Worm (Caenorhabditis elegans) whole organism, late embryonic: ENCODE data around the gene K08F9.3.

Experiments used
- C08G9.2 ChIP-seq: sonication (generic microtip); optimal IDR thresholded peaks from 2 replicates; lab custom pipeline; 2016; ENCODE audit warnings: mild to moderate bottlenecking, missing genetic modification characterization, moderate library complexity, missing compliant biosample characterization
- C38D4.7 ChIP-seq: fragments of 200-800 bp; sonication (Bioruptor generic); optimal IDR thresholded peaks from 2 replicates; lab custom pipeline; 2018; ENCODE audit warnings: mild to moderate bottlenecking, missing genetic modification characterization, moderate library complexity, missing compliant biosample characterization
- F13H6.1 ChIP-seq: sonication (generic microtip); optimal IDR thresholded peaks from 2 replicates; lab custom pipeline; 2016; ENCODE audit warnings: missing genetic modification characterization, missing compliant biosample characterization
- K02D7.2 ChIP-seq: sonication (generic microtip); optimal IDR thresholded peaks from 2 replicates; lab custom pipeline; 2017; ENCODE audit warnings: mild to moderate bottlenecking, missing genetic modification characterization, missing compliant biosample characterization
- K09A11.1 ChIP-seq: sonication (generic microtip); optimal IDR thresholded peaks from 2 replicates; lab custom pipeline; 2017; ENCODE audit warnings: antibody characterized with exemption, mild to moderate bottlenecking, missing genetic modification characterization, missing compliant biosample characterization; ENCODE audit not compliant: insufficient read depth
- Y22D7AL.16 ChIP-seq: sonication (generic microtip); optimal IDR thresholded peaks from 2 replicates; lab custom pipeline; 2016; ENCODE audit warnings: missing genetic modification characterization, missing compliant biosample characterization
- ahr-1 ChIP-seq: sonication (generic microtip); optimal IDR thresholded peaks from 2 replicates; lab custom pipeline; 2016; ENCODE audit warnings: missing genetic modification characterization, missing compliant biosample characterization
- ama-1 ChIP-seq: fragments of 150-350 bp; optimal IDR thresholded peaks from 2 replicates; lab custom pipeline; 2014
- ceh-14 ChIP-seq: sonication (generic microtip); optimal IDR thresholded peaks from 2 replicates; lab custom pipeline; 2016; ENCODE audit warnings: missing genotype, missing genetic modification characterization, missing compliant biosample characterization
- ceh-19 ChIP-seq: fragments of 200-800 bp; sonication (Bioruptor generic); optimal IDR thresholded peaks from 2 replicates; lab custom pipeline; 2018; ENCODE audit warnings: mild to moderate bottlenecking, missing genetic modification characterization, missing compliant biosample characterization
- ceh-22 ChIP-seq: sonication (generic microtip); optimal IDR thresholded peaks from 2 replicates; lab custom pipeline; 2017; ENCODE audit warnings: missing biosample characterization, missing genetic modification characterization
- ceh-24 ChIP-seq: sonication (generic microtip); optimal IDR thresholded peaks from 2 replicates; lab custom pipeline; 2016; ENCODE audit warnings: mild to moderate bottlenecking, missing genetic modification characterization, missing compliant biosample characterization
- ceh-30 ChIP-seq: fragments of 150-350 bp; optimal IDR thresholded peaks from 2 replicates; lab custom pipeline; 2014; ENCODE audit warnings: missing biosample characterization, missing genetic modification characterization
- ceh-31 ChIP-seq: sonication (generic microtip); optimal IDR thresholded peaks from 2 replicates; lab custom pipeline; 2016; ENCODE audit warnings: missing genetic modification characterization, missing compliant biosample characterization
- ceh-48 ChIP-seq: sonication (generic microtip); optimal IDR thresholded peaks from 2 replicates; lab custom pipeline; 2016; ENCODE audit warnings: missing genetic modification characterization, inconsistent platforms, missing compliant biosample characterization
- ceh-6 ChIP-seq: fragments of 200-800 bp; sonication (Bioruptor generic); optimal IDR thresholded peaks from 2 replicates; lab custom pipeline; 2018; ENCODE audit warnings: mild to moderate bottlenecking, missing genetic modification characterization, missing compliant biosample characterization
- ceh-9 ChIP-seq: sonication (generic microtip); optimal IDR thresholded peaks from 2 replicates; lab custom pipeline; 2016; ENCODE audit warnings: mild to moderate bottlenecking, missing genetic modification characterization, inconsistent platforms, missing compliant biosample characterization
- che-1 ChIP-seq: sonication (generic microtip); optimal IDR thresholded peaks from 2 replicates; lab custom pipeline; 2016; ENCODE audit warnings: mild to moderate bottlenecking, missing genetic modification characterization, missing compliant biosample characterization
- dmd-4 ChIP-seq: sonication (generic microtip); optimal IDR thresholded peaks from 2 replicates; lab custom pipeline; 2016; ENCODE audit warnings: borderline replicate concordance, missing genetic modification characterization, missing compliant biosample characterization
- dve-1 ChIP-seq: sonication (generic microtip); optimal IDR thresholded peaks from 2 replicates; lab custom pipeline; 2017; ENCODE audit warnings: antibody characterized with exemption, mild to moderate bottlenecking, missing genetic modification characterization, missing compliant biosample characterization
- elt-2 ChIP-seq: sonication (generic microtip); optimal IDR thresholded peaks from 2 replicates; lab custom pipeline; 2016; ENCODE audit warnings: missing genetic modification reagents, missing genetic modification characterization, missing compliant biosample characterization
- elt-4 ChIP-seq: sonication (generic microtip); optimal IDR thresholded peaks from 2 replicates; lab custom pipeline; 2016; ENCODE audit warnings: missing genetic modification characterization, missing compliant biosample characterization
- ets-4 ChIP-seq: sonication (generic microtip); optimal IDR thresholded peaks from 2 replicates; lab custom pipeline; 2016; ENCODE audit warnings: missing genetic modification characterization, missing compliant biosample characterization
- fax-1 ChIP-seq: sonication (generic microtip); optimal IDR thresholded peaks from 2 replicates; lab custom pipeline; 2016; ENCODE audit warnings: missing genotype, missing genetic modification characterization, missing compliant biosample characterization
- fkh-10 ChIP-seq: fragments of 150-350 bp; optimal IDR thresholded peaks from 2 replicates; lab custom pipeline; 2014; ENCODE audit warnings: missing biosample characterization, missing genetic modification reagents, missing genetic modification characterization
- hlh-13 ChIP-seq: fragments of 200-800 bp; sonication (Bioruptor generic); optimal IDR thresholded peaks from 2 replicates; lab custom pipeline; 2018; ENCODE audit warnings: mild to moderate bottlenecking, missing genetic modification characterization, missing compliant biosample characterization
- hlh-15 ChIP-seq: sonication (generic microtip); optimal IDR thresholded peaks from 2 replicates; lab custom pipeline; 2016; ENCODE audit warnings: missing genetic modification characterization, missing compliant biosample characterization
- hlh-30 ChIP-seq: sonication (generic microtip); optimal IDR thresholded peaks from 2 replicates; lab custom pipeline; 2017; ENCODE audit warnings: antibody characterized with exemption, missing genetic modification characterization, missing compliant biosample characterization; ENCODE audit not compliant: insufficient read depth
- hlh-6 ChIP-seq: sonication (generic microtip); optimal IDR thresholded peaks from 2 replicates; lab custom pipeline; 2016; ENCODE audit warnings: missing genotype, missing genetic modification characterization, missing compliant biosample characterization
- hlh-8 ChIP-seq: sonication (generic microtip); optimal IDR thresholded peaks from 2 replicates; lab custom pipeline; 2016; ENCODE audit warnings: missing genotype, missing genetic modification characterization, missing compliant biosample characterization
- lim-6 ChIP-seq: sonication (generic microtip); optimal IDR thresholded peaks from 2 replicates; lab custom pipeline; 2016; ENCODE audit warnings: missing genetic modification characterization, missing compliant biosample characterization
- mec-3 ChIP-seq: sonication (generic microtip); optimal IDR thresholded peaks from 2 replicates; lab custom pipeline; 2016; ENCODE audit warnings: borderline replicate concordance, missing genetic modification characterization, missing compliant biosample characterization
- pag-3 ChIP-seq: sonication (generic microtip); optimal IDR thresholded peaks from 2 replicates; lab custom pipeline; 2016; ENCODE audit warnings: missing compliant biosample characterization, missing genetic modification characterization, borderline replicate concordance
- pat-9 ChIP-seq: fragments of 200-800 bp; sonication (Bioruptor generic); optimal IDR thresholded peaks from 2 replicates; lab custom pipeline; 2018; ENCODE audit warnings: mild to moderate bottlenecking, missing genetic modification characterization, moderate library complexity, missing compliant biosample characterization
- pax-1 ChIP-seq: fragments of 150-350 bp; optimal IDR thresholded peaks from 2 replicates; lab custom pipeline; 2014; ENCODE audit warnings: missing biosample characterization, missing genetic modification characterization
- pha-2 ChIP-seq: sonication (generic microtip); optimal IDR thresholded peaks from 2 replicates; lab custom pipeline; 2017; ENCODE audit warnings: mild to moderate bottlenecking, missing genetic modification characterization, missing compliant biosample characterization
- pha-4 ChIP-seq: fragments of 150-350 bp; optimal IDR thresholded peaks from 2 replicates; lab custom pipeline; 2018; ENCODE audit warnings: missing biosample characterization, missing genetic modification reagents, missing genetic modification characterization
- pqm-1 ChIP-seq: sonication (generic microtip); optimal IDR thresholded peaks from 2 replicates; lab custom pipeline; 2016; ENCODE audit warnings: missing genetic modification characterization, missing compliant biosample characterization
- pros-1 ChIP-seq: fragments of 150-350 bp; optimal IDR thresholded peaks from 2 replicates; lab custom pipeline; 2014; ENCODE audit warnings: missing biosample characterization, missing genetic modification reagents, missing genetic modification characterization
- ref-2 ChIP-seq: sonication (generic microtip); optimal IDR thresholded peaks from 2 replicates; lab custom pipeline; 2016; ENCODE audit warnings: missing genetic modification characterization, missing compliant biosample characterization
- rnt-1 ChIP-seq: sonication (generic microtip); optimal IDR thresholded peaks from 2 replicates; lab custom pipeline; 2016; ENCODE audit warnings: missing genetic modification characterization, missing compliant biosample characterization
- sox-2 ChIP-seq: fragments of 200-800 bp; sonication (Bioruptor generic); IDR thresholded peaks from 2 replicates; pipeline ENCODE4 v1.3.6; 2022; ENCODE audit warnings: missing genetic modification reagents, missing genetic modification characterization, missing compliant biosample characterization
- sox-4 ChIP-seq: sonication (generic microtip); optimal IDR thresholded peaks from 2 replicates; lab custom pipeline; 2017; ENCODE audit warnings: mild to moderate bottlenecking, missing genetic modification characterization, inconsistent platforms, missing compliant biosample characterization
- syd-9 ChIP-seq: sonication (generic microtip); optimal IDR thresholded peaks from 2 replicates; lab custom pipeline; 2016; ENCODE audit warnings: mild to moderate bottlenecking, missing genetic modification characterization, moderate library complexity, missing compliant biosample characterization
- tbx-2 ChIP-seq: sonication (generic microtip); optimal IDR thresholded peaks from 2 replicates; lab custom pipeline; 2016; ENCODE audit warnings: missing genetic modification characterization, missing compliant biosample characterization
- unc-3 ChIP-seq, 2 experiments: fragments of 200-800 bp in 1 of 2; sonication (Bioruptor generic) in 1 of 2; sonication (generic microtip) in 1 of 2; conservative IDR thresholded peaks in 1 of 2; optimal IDR thresholded peaks in 1 of 2; 2 replicates each; pipeline versions ENCODE4 v1.3.6 to Lab custom; 2016 to 2022; ENCODE audit warnings: missing compliant biosample characterization in 2 of 2, missing genetic modification characterization in 2 of 2, missing genetic modification reagents in 1 of 2
- unc-42 ChIP-seq: sonication (generic microtip); optimal IDR thresholded peaks from 2 replicates; lab custom pipeline; 2016; ENCODE audit warnings: missing genotype, missing genetic modification characterization, missing compliant biosample characterization
- unc-55 ChIP-seq: sonication (generic microtip); optimal IDR thresholded peaks from 2 replicates; lab custom pipeline; 2017; ENCODE audit warnings: missing biosample characterization, missing genetic modification reagents, missing genetic modification characterization
- unc-86 ChIP-seq: sonication (generic microtip); optimal IDR thresholded peaks from 2 replicates; lab custom pipeline; 2016; ENCODE audit warnings: missing genetic modification characterization, missing compliant biosample characterization
- zip-5 ChIP-seq: sonication (generic microtip); optimal IDR thresholded peaks from 2 replicates; lab custom pipeline; 2016; ENCODE audit warnings: missing genetic modification characterization, missing compliant biosample characterization
- ztf-16 ChIP-seq: sonication (generic microtip); optimal IDR thresholded peaks from 2 replicates; lab custom pipeline; 2017; ENCODE audit warnings: missing genetic modification characterization, missing compliant biosample characterization

The K08F9.3 gene

ce11 chrV:15133812-15134211 lies 6.5 kb upstream of the K08F9.3 start:
- no peak for TF ChIP-seq lim-6 (tag; lab: Kevin White, UChicago)
- no peak for TF ChIP-seq ets-4
- TF ChIP-seq elt-2 = peak; percentile 92
- TF ChIP-seq, all 69 proteins: peak for 1

ce11 chrV:15136772-15137171 lies 3.6 kb upstream of the K08F9.3 start, which contains the start of gene aipl-1:
Gene aipl-1, minus strand, starts transcription at chrV:15136801.
- no peak for TF ChIP-seq ceh-19
- TF ChIP-seq unc-55 (GFP tag; lab: Kevin White, UChicago) = peak; percentile 7
- TF ChIP-seq mec-3 (tag; lab: Kevin White, UChicago) = no peak
- TF ChIP-seq che-1 = no peak
- peak; percentile 41 for TF ChIP-seq pqm-1 (tag; lab: Kevin White, UChicago)
- TF ChIP-seq hlh-13 (GFP tag; lab: Kevin White, UChicago) = no peak
- no peak for TF ChIP-seq fkh-10 (GFP tag; lab: Kevin White, UChicago)
- TF ChIP-seq ceh-6 (GFP tag; lab: Kevin White, UChicago) = no peak
- no peak for TF ChIP-seq F13H6.1 (tag; lab: Kevin White, UChicago)
- no peak for TF ChIP-seq unc-3 (GFP tag; conservative IDR thresholded peaks at IDR 0.05; lab: Robert Waterston, UW)
- peak; percentile 19 for TF ChIP-seq unc-3 (tag; optimal IDR thresholded peaks at IDR 0.05; lab: Kevin White, UChicago)
- peak; percentile 88 for TF ChIP-seq unc-42 (tag; lab: Kevin White, UChicago)
- no peak for TF ChIP-seq C38D4.7 (GFP tag; lab: Kevin White, UChicago)
- no peak for TF ChIP-seq sox-2 (GFP tag; lab: Robert Waterston, UW)
- TF ChIP-seq hlh-6 (tag; lab: Kevin White, UChicago) = no peak
- TF ChIP-seq sox-4 (tag; lab: Kevin White, UChicago) = no peak
- no peak for TF ChIP-seq pag-3
- TF ChIP-seq syd-9 = no peak
- TF ChIP-seq unc-86 = no peak
- no peak for TF ChIP-seq ceh-9 (tag; lab: Kevin White, UChicago)
- TF ChIP-seq lim-6 (tag; lab: Kevin White, UChicago) = peak; percentile 8
- TF ChIP-seq hlh-30 (tag; lab: Kevin White, UChicago) = no peak
- TF ChIP-seq K09A11.1 = no peak
- peak; percentile 91 for TF ChIP-seq ceh-31 (tag; lab: Kevin White, UChicago)
- TF ChIP-seq dmd-4 (tag; lab: Kevin White, UChicago) = no peak
- no peak for TF ChIP-seq ref-2 (tag; lab: Kevin White, UChicago)
- TF ChIP-seq ztf-16 (tag; lab: Kevin White, UChicago) = no peak
- no peak for TF ChIP-seq ceh-30
- no peak for TF ChIP-seq pat-9
- TF ChIP-seq K02D7.2 = no peak
- no peak for TF ChIP-seq pros-1 (tag; lab: Kevin White, UChicago)
- TF ChIP-seq hlh-8 (tag; lab: Kevin White, UChicago) = no peak
- no peak for TF ChIP-seq pha-2 (tag; lab: Kevin White, UChicago)
- TF ChIP-seq Y22D7AL.16 (tag; lab: Kevin White, UChicago) = no peak
- TF ChIP-seq rnt-1 (tag; lab: Kevin White, UChicago) = peak; percentile 47
- TF ChIP-seq tbx-2 (tag; lab: Kevin White, UChicago) = peak; percentile 78
- TF ChIP-seq ceh-14 (tag; lab: Kevin White, UChicago) = peak; percentile 63
- no peak for TF ChIP-seq ceh-24
- TF ChIP-seq elt-4 (tag; lab: Kevin White, UChicago) = no peak
- peak; percentile 11 for TF ChIP-seq zip-5 (tag; lab: Kevin White, UChicago)
- no peak for TF ChIP-seq ceh-48 (tag; lab: Kevin White, UChicago)
- no peak for TF ChIP-seq ceh-22 (tag; lab: Kevin White, UChicago)
- peak; percentile 38 for TF ChIP-seq ahr-1 (tag; lab: Kevin White, UChicago)
- no peak for TF ChIP-seq hlh-15 (tag; lab: Kevin White, UChicago)
- TF ChIP-seq pha-4 = no peak
- peak; percentile 36 for TF ChIP-seq fax-1 (tag; lab: Kevin White, UChicago)
- TF ChIP-seq dve-1 = no peak
- TF ChIP-seq ets-4 = peak; percentile 24
- no peak for TF ChIP-seq ama-1
- TF ChIP-seq pax-1 = no peak
- TF ChIP-seq C08G9.2 (tag; lab: Kevin White, UChicago) = peak; percentile 53
